Fruit fly (Drosophila melanogaster) whole organism, prepupa: ENCODE results near the gene TotM.
A peak's percentile ranks its signal among the peaks of the same experiment; 100 is the strongest.

Experiments used
- Blimp-1 ChIP-seq: fragments of 200-800 bp; sonication (Bioruptor generic); optimal IDR thresholded peaks from 3 replicates; lab custom pipeline; 2017; ENCODE audit warnings: missing biosample characterization, missing genetic modification characterization, mild to moderate bottlenecking, moderate library complexity, missing genetic modification reagents
- CG10631 ChIP-seq: fragments of 200-800 bp; sonication (Bioruptor generic); optimal IDR thresholded peaks from 2 replicates; lab custom pipeline; 2016; ENCODE audit warnings: missing biosample characterization, missing genetic modification characterization
- CG10669 ChIP-seq: fragments of 200-800 bp; sonication (Bioruptor generic); optimal IDR thresholded peaks from 3 replicates; lab custom pipeline; 2018; ENCODE audit warnings: missing biosample characterization, mild to moderate bottlenecking, missing genetic modification characterization, moderate library complexity
- CG11294 ChIP-seq: fragments of 200-800 bp; sonication (Bioruptor generic); IDR thresholded peaks from 2 replicates; pipeline ENCODE4 v1.3.6; 2022; ENCODE audit warnings: missing biosample characterization, missing genetic modification characterization
- CG11762 ChIP-seq: fragments of 200-800 bp; sonication (Bioruptor generic); optimal IDR thresholded peaks from 3 replicates; lab custom pipeline; 2016; ENCODE audit warnings: missing biosample characterization, missing genetic modification characterization; ENCODE audit not compliant: insufficient read depth
- CG11902 ChIP-seq: fragments of 200-800 bp; sonication (Bioruptor generic); optimal IDR thresholded peaks from 3 replicates; lab custom pipeline; 2016; ENCODE audit warnings: missing biosample characterization, missing genetic modification characterization
- CG1621 ChIP-seq: fragments of 200-800 bp; sonication (Bioruptor generic); optimal IDR thresholded peaks from 3 replicates; lab custom pipeline; 2018; ENCODE audit warnings: missing biosample characterization, mild to moderate bottlenecking, missing genetic modification characterization
- CG16779 ChIP-seq: fragments of 200-800 bp; sonication (Bioruptor generic); optimal IDR thresholded peaks from 3 replicates; lab custom pipeline; 2017; ENCODE audit warnings: missing biosample characterization, mild to moderate bottlenecking, missing genetic modification characterization
- CG3032 ChIP-seq: fragments of 200-800 bp; optimal IDR thresholded peaks from 2 replicates; lab custom pipeline; 2019; ENCODE audit warnings: missing biosample characterization, mild to moderate bottlenecking, missing genetic modification characterization, moderate library complexity
- CG32006 ChIP-seq: fragments of 200-800 bp; sonication (Bioruptor generic); optimal IDR thresholded peaks from 3 replicates; lab custom pipeline; 2017; ENCODE audit warnings: missing biosample characterization, mild to moderate bottlenecking, missing genetic modification characterization
- CG34406 ChIP-seq: fragments of 200-800 bp; sonication (Bioruptor generic); optimal IDR thresholded peaks from 3 replicates; lab custom pipeline; 2016; ENCODE audit warnings: missing biosample characterization, missing genetic modification characterization
- CG3919 ChIP-seq: fragments of 200-800 bp; sonication (Bioruptor generic); optimal IDR thresholded peaks from 3 replicates; lab custom pipeline; 2016; ENCODE audit warnings: missing biosample characterization, missing genetic modification characterization
- CG4318 ChIP-seq: fragments of 200-800 bp; sonication (Bioruptor generic); optimal IDR thresholded peaks from 3 replicates; lab custom pipeline; 2017; ENCODE audit warnings: missing biosample characterization, mild to moderate bottlenecking, missing genetic modification characterization
- CG6163 ChIP-seq: fragments of 200-800 bp; sonication (Bioruptor generic); IDR thresholded peaks from 3 replicates; pipeline ENCODE4 v1.3.6; 2022; ENCODE audit warnings: missing biosample characterization, missing genetic modification characterization
- CG6276 ChIP-seq: fragments of 200-800 bp; sonication (Bioruptor generic); optimal IDR thresholded peaks from 2 replicates; lab custom pipeline; 2017; ENCODE audit warnings: missing biosample characterization, mild to moderate bottlenecking, missing genetic modification characterization
- CG6792 ChIP-seq: fragments of 200-800 bp; sonication (Bioruptor generic); optimal IDR thresholded peaks from 3 replicates; lab custom pipeline; 2016; ENCODE audit warnings: missing biosample characterization, missing genetic modification characterization
- CG6808 ChIP-seq: fragments of 200-800 bp; sonication (Bioruptor generic); optimal IDR thresholded peaks from 3 replicates; lab custom pipeline; 2017; ENCODE audit warnings: missing biosample characterization, missing genetic modification characterization, mild to moderate bottlenecking, moderate library complexity, missing genetic modification reagents
- CG7368 ChIP-seq: fragments of 200-800 bp; sonication (Bioruptor generic); optimal IDR thresholded peaks from 3 replicates; lab custom pipeline; 2016; ENCODE audit warnings: missing biosample characterization, missing genetic modification characterization
- CG8119 ChIP-seq: fragments of 200-800 bp; sonication (Bioruptor generic); IDR thresholded peaks from 3 replicates; pipeline ENCODE4 v1.3.6; 2022; ENCODE audit warnings: missing biosample characterization, missing genetic modification characterization
- CG8319 ChIP-seq: fragments of 200-800 bp; sonication (Bioruptor generic); optimal IDR thresholded peaks from 3 replicates; lab custom pipeline; 2016; ENCODE audit warnings: missing biosample characterization, missing genetic modification characterization
- CG9139 ChIP-seq: fragments of 200-800 bp; sonication (Bioruptor generic); optimal IDR thresholded peaks from 3 replicates; lab custom pipeline; 2017; ENCODE audit warnings: missing biosample characterization, mild to moderate bottlenecking, missing genetic modification characterization
- Eip75B ChIP-seq: fragments of 200-800 bp; sonication (Bioruptor generic); optimal IDR thresholded peaks from 3 replicates; lab custom pipeline; 2016; ENCODE audit warnings: missing biosample characterization, missing genetic modification characterization
- Eip78C ChIP-seq: fragments of 200-800 bp; sonication (Bioruptor generic); peaks from one replicate; lab custom pipeline; 2016; ENCODE audit warnings: missing biosample characterization, missing genetic modification characterization
- Eip93F ChIP-seq: fragments of 200-800 bp; sonication (Bioruptor generic); optimal IDR thresholded peaks from 2 replicates; lab custom pipeline; 2016; ENCODE audit warnings: missing biosample characterization, mild to moderate bottlenecking, missing genetic modification characterization
- Ets21C ChIP-seq: fragments of 200-800 bp; sonication (Bioruptor generic); optimal IDR thresholded peaks from 3 replicates; lab custom pipeline; 2016; ENCODE audit warnings: missing biosample characterization, missing genetic modification characterization
- Ets96B ChIP-seq: fragments of 200-800 bp; optimal IDR thresholded peaks from 2 replicates; lab custom pipeline; 2019; ENCODE audit warnings: missing biosample characterization, mild to moderate bottlenecking, missing genetic modification characterization, moderate library complexity
- Gug ChIP-seq: fragments of 200-800 bp; sonication (Bioruptor generic); IDR thresholded peaks from 2 replicates; pipeline ENCODE4 v1.3.6; 2022; ENCODE audit warnings: missing biosample characterization, missing genetic modification characterization
- Hr38 ChIP-seq: sonication (Bioruptor generic); optimal IDR thresholded peaks from 2 replicates; lab custom pipeline; 2016; ENCODE audit warnings: missing biosample characterization, missing genetic modification characterization
- Hr39 ChIP-seq: fragments of 200-800 bp; sonication (Bioruptor generic); optimal IDR thresholded peaks from 2 replicates; lab custom pipeline; 2016; ENCODE audit warnings: missing biosample characterization, missing genetic modification characterization
- Lpt ChIP-seq: fragments of 200-800 bp; sonication (Bioruptor generic); optimal IDR thresholded peaks from 3 replicates; lab custom pipeline; 2016; ENCODE audit warnings: missing biosample characterization, missing genetic modification characterization
- Met ChIP-seq: fragments of 200-800 bp; sonication (Bioruptor generic); optimal IDR thresholded peaks from 3 replicates; lab custom pipeline; 2016; ENCODE audit warnings: missing biosample characterization, missing genetic modification characterization
- Smox ChIP-seq: fragments of 200-800 bp; sonication (Bioruptor generic); optimal IDR thresholded peaks from 3 replicates; lab custom pipeline; 2016; ENCODE audit warnings: missing biosample characterization, missing genetic modification characterization
- Sox102F ChIP-seq: fragments of 200-800 bp; sonication (Bioruptor generic); optimal IDR thresholded peaks from 2 replicates; lab custom pipeline; 2016; ENCODE audit warnings: missing biosample characterization, mild to moderate bottlenecking, missing genetic modification characterization
- Sox14 ChIP-seq: fragments of 200-800 bp; sonication (Bioruptor generic); optimal IDR thresholded peaks from 3 replicates; lab custom pipeline; 2016; ENCODE audit warnings: missing biosample characterization, missing genetic modification characterization
- achi ChIP-seq: fragments of 200-800 bp; sonication (Bioruptor generic); optimal IDR thresholded peaks from 3 replicates; lab custom pipeline; 2016; ENCODE audit warnings: missing biosample characterization, missing genetic modification characterization
- acj6 ChIP-seq: fragments of 200-800 bp; sonication (Bioruptor generic); optimal IDR thresholded peaks from 3 replicates; lab custom pipeline; 2016; ENCODE audit warnings: missing biosample characterization, missing genetic modification characterization
- cyc ChIP-seq: fragments of 200-800 bp; sonication (Bioruptor generic); optimal IDR thresholded peaks from 3 replicates; lab custom pipeline; 2016; ENCODE audit warnings: missing biosample characterization, missing genetic modification characterization
- dac ChIP-seq: fragments of 200-800 bp; sonication (Bioruptor generic); optimal IDR thresholded peaks from 2 replicates; lab custom pipeline; 2017; ENCODE audit warnings: missing biosample characterization, mild to moderate bottlenecking, missing genetic modification characterization
- dsx ChIP-seq: fragments of 200-800 bp; optimal IDR thresholded peaks from 3 replicates; lab custom pipeline; 2019; ENCODE audit warnings: missing biosample characterization, mild to moderate bottlenecking, missing genetic modification characterization, moderate library complexity; ENCODE audit not compliant: poor library complexity, severe bottlenecking
- eg ChIP-seq: fragments of 200-800 bp; sonication (Bioruptor generic); IDR thresholded peaks from 3 replicates; pipeline ENCODE4 v1.3.6; 2022; ENCODE audit warnings: missing biosample characterization, missing genetic modification characterization
- esn ChIP-seq: fragments of 200-800 bp; sonication (Bioruptor generic); optimal IDR thresholded peaks from 2 replicates; lab custom pipeline; 2016; ENCODE audit warnings: missing biosample characterization, mild to moderate bottlenecking, missing genetic modification characterization, moderate library complexity
- fd59A ChIP-seq: fragments of 200-800 bp; sonication (Bioruptor generic); optimal IDR thresholded peaks from 2 replicates; lab custom pipeline; 2017; ENCODE audit warnings: missing biosample characterization, mild to moderate bottlenecking, missing genetic modification characterization, missing genetic modification reagents
- fd85E ChIP-seq: fragments of 200-800 bp; sonication (Bioruptor generic); optimal IDR thresholded peaks from 3 replicates; lab custom pipeline; 2016; ENCODE audit warnings: missing biosample characterization, missing genetic modification characterization
- net ChIP-seq: fragments of 200-800 bp; sonication (Bioruptor generic); optimal IDR thresholded peaks from 3 replicates; lab custom pipeline; 2016; ENCODE audit warnings: missing biosample characterization, missing genetic modification characterization
- pdm3 ChIP-seq: fragments of 200-800 bp; sonication (Bioruptor generic); optimal IDR thresholded peaks from 3 replicates; lab custom pipeline; 2016; ENCODE audit warnings: missing biosample characterization, missing genetic modification characterization
- salr ChIP-seq, 2 experiments: fragments of 200-800 bp; sonication (Bioruptor generic); optimal IDR thresholded peaks; 3 replicates each; lab custom pipeline; 2016 to 2018; ENCODE audit warnings: missing biosample characterization in 2 of 2, missing genetic modification characterization in 2 of 2, mild to moderate bottlenecking in 1 of 2
- spab ChIP-seq: fragments of 200-800 bp; sonication (Bioruptor generic); optimal IDR thresholded peaks from 2 replicates; lab custom pipeline; 2017; ENCODE audit warnings: missing biosample characterization, mild to moderate bottlenecking, missing genetic modification characterization, missing genetic modification reagents
- ss ChIP-seq, 2 experiments: fragments of 200-800 bp; sonication (Bioruptor generic); optimal IDR thresholded peaks; 2 replicates in 1 of 2; 3 replicates in 1 of 2; lab custom pipeline; 2017 to 2018; ENCODE audit warnings: mild to moderate bottlenecking in 2 of 2, missing biosample characterization in 2 of 2, missing genetic modification characterization in 2 of 2, moderate library complexity in 1 of 2
- topi ChIP-seq: fragments of 200-800 bp; sonication (Bioruptor generic); optimal IDR thresholded peaks from 3 replicates; lab custom pipeline; 2016; ENCODE audit warnings: missing biosample characterization, missing genetic modification characterization
- vri ChIP-seq: fragments of 200-800 bp; sonication (Bioruptor generic); optimal IDR thresholded peaks from 3 replicates; lab custom pipeline; 2016; ENCODE audit warnings: missing biosample characterization, mild to moderate bottlenecking, missing genetic modification characterization

Gene TotM

DNA sequence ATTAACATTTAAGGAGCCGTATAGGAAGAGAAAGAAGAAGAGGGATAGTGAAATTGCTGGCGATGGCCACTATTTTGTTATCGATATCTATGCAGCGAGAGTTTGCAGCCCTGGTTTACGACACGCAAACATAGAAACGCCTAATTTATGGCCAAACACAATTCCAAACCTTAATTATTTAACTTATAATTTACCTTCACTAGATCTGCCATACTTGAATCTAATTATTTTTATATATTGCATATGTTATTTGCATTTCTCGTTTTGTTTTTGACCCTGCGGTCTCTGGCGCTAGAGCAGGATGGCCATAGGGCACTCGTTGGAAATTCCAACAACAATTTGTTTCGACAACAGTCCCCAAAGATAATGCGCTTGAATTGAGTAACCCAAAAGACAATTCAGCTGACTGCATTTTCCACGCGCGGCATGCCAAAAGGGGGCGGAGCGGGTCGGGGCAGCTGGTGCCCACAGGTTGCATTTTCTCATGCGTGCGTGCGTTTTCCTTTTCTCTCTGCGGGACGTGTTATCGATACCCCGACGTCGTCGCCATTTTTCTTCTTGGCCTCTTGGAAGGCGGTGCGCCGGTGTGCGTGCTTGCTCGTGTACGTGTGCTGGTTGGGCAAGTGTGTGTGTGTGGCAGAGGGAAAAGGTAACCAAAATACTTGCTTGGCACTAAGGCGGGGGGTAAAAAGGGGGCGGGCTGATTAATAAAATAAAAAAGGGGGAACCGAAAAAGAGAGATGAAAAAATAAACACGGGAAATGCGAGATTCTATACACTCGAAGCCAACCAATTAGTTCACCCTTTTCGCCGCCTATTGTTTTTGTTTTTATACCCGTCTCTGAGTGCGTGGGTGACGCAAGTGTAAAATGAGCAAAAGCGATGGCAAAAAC, 4.5 kb upstream of the TotM start:
- no peak for TF ChIP-seq CG6808 (GFP tag; lab: Kevin White, UChicago)
- TF ChIP-seq achi (GFP tag; lab: Kevin White, UChicago) = peak; percentile 77
- peak; percentile 44 for TF ChIP-seq fd59A (GFP tag; lab: Kevin White, UChicago)
- peak; percentile 74 for TF ChIP-seq CG11294
- TF ChIP-seq CG9139 (GFP tag; lab: Kevin White, UChicago) = peak; percentile 74
- peak; percentile 80 for TF ChIP-seq CG11902 (GFP tag; lab: Kevin White, UChicago)
- TF ChIP-seq CG8119 (GFP tag; lab: Robert Waterston, UW) = peak; percentile 87
- TF ChIP-seq CG1621 (tag; lab: Kevin White, UChicago) = peak; percentile 73
- TF ChIP-seq vri (GFP tag; lab: Kevin White, UChicago) = peak; percentile 86
- no peak for TF ChIP-seq Ets21C
- peak; percentile 60 for TF ChIP-seq Eip75B (GFP tag; lab: Kevin White, UChicago)
- TF ChIP-seq CG6792 (GFP tag; lab: Kevin White, UChicago) = peak; percentile 83
- TF ChIP-seq Sox102F = peak; percentile 76
- peak; percentile 19 for TF ChIP-seq Blimp-1 (GFP tag; lab: Kevin White, UChicago)
- TF ChIP-seq CG34406 (GFP tag; lab: Kevin White, UChicago) = peak; percentile 71
- peak; percentile 42 for TF ChIP-seq dsx (GFP tag; lab: Kevin White, UChicago)
- TF ChIP-seq salr (GFP tag; optimal IDR thresholded peaks at IDR 0.05; lab: Kevin White, UChicago) = peak; percentile 54
- TF ChIP-seq dac (GFP tag; lab: Kevin White, UChicago) = no peak
- TF ChIP-seq esn (GFP tag; lab: Kevin White, UChicago) = peak; percentile 63
- no peak for TF ChIP-seq Met
- TF ChIP-seq cyc (GFP tag; lab: Kevin White, UChicago) = peak; percentile 85
- no peak for TF ChIP-seq CG4318 (GFP tag; lab: Kevin White, UChicago)
- peak; percentile 73 for TF ChIP-seq Ets96B (tag; lab: Kevin White, UChicago)
- no peak for TF ChIP-seq CG10669 (GFP tag; lab: Kevin White, UChicago)
- peak; percentile 82 for TF ChIP-seq CG3919 (GFP tag; lab: Kevin White, UChicago)
- peak; percentile 81 for TF ChIP-seq net (GFP tag; lab: Kevin White, UChicago)
- TF ChIP-seq CG8319 = peak; percentile 79
- TF ChIP-seq Hr39 = peak; percentile 83
- TF ChIP-seq Gug (GFP tag; lab: Robert Waterston, UW) = peak; percentile 87
- TF ChIP-seq CG11762 = peak; percentile 49
- peak; percentile 97 for TF ChIP-seq CG6163 (GFP tag; lab: Robert Waterston, UW)
- peak; percentile 78 for TF ChIP-seq CG32006 (GFP tag; lab: Kevin White, UChicago)
- no peak for TF ChIP-seq spab (GFP tag; lab: Kevin White, UChicago)
- no peak for TF ChIP-seq Hr38
- peak; percentile 79 for TF ChIP-seq acj6 (GFP tag; lab: Kevin White, UChicago)
- no peak for TF ChIP-seq CG10631 (GFP tag; lab: Kevin White, UChicago)
- TF ChIP-seq CG7368 (GFP tag; lab: Kevin White, UChicago) = peak; percentile 81
- TF ChIP-seq ss (GFP tag; optimal IDR thresholded peaks at IDR 0.05; lab: Kevin White, UChicago) = peak; percentile 67 to 84
- peak; percentile 77 for TF ChIP-seq Smox (GFP tag; lab: Kevin White, UChicago)
- peak; percentile 90 for TF ChIP-seq Eip78C (GFP tag; lab: Kevin White, UChicago)
- TF ChIP-seq Sox14 = peak; percentile 81
- peak; percentile 65 for TF ChIP-seq topi (GFP tag; lab: Kevin White, UChicago)
- peak; percentile 74 for TF ChIP-seq Lpt (GFP tag; lab: Kevin White, UChicago)
- peak; percentile 38 for TF ChIP-seq Eip93F (GFP tag; lab: Kevin White, UChicago)
- TF ChIP-seq CG6276 (GFP tag; lab: Kevin White, UChicago) = no peak
- peak; percentile 86 for TF ChIP-seq CG16779 (tag; lab: Kevin White, UChicago)
- peak; percentile 39 for TF ChIP-seq fd85E
- TF ChIP-seq eg (GFP tag; lab: Robert Waterston, UW) = peak; percentile 97
- peak; percentile 66 for TF ChIP-seq CG3032
- peak; percentile 71 for TF ChIP-seq pdm3
